Fruit fly (Drosophila melanogaster): Measurements from ENCODE around the gene mei-9.
A peak's percentile ranks its signal among the peaks of the same experiment; 100 is the strongest.

mei-9 gene

dm6 chrX:4323911-4324368 lies 5.3 kb upstream of the mei-9 start (continued):
- TF ChIP-seq CG17186 (GFP tag; optimal IDR thresholded peaks at IDR 0.05) (no peak), CG2889 (GFP tag; IDR thresholded peaks at IDR 0.05) (no peak), corto (GFP tag; optimal IDR thresholded peaks at IDR 0.05) (no peak), Sry-δ (GFP tag; optimal IDR thresholded peaks at IDR 0.05) (no peak), sima (GFP tag; optimal IDR thresholded peaks at IDR 0.05) (no peak), Kr (GFP tag; optimal IDR thresholded peaks at IDR 0.05) (no peak), Meics (GFP tag; optimal IDR thresholded peaks at IDR 0.05) (peak; percentile 83), bowl (GFP tag; IDR thresholded peaks at IDR 0.05) (no peak), Jarid2 (GFP tag; optimal IDR thresholded peaks at IDR 0.05) (peak; percentile 16), CG9437 (GFP tag; optimal IDR thresholded peaks at IDR 0.05) (peak; percentile 57), CG4424 (GFP tag; optimal IDR thresholded peaks at IDR 0.05) (peak; percentile 54), CG10267 (tag; optimal IDR thresholded peaks at IDR 0.05) (peak; percentile 27), ewg (GFP tag; optimal IDR thresholded peaks at IDR 0.05) (peak; percentile 12), dimm (GFP tag; IDR thresholded peaks at IDR 0.05) (0 out of 2 replicates have a peak, but pooled peaks have one; percentile 8), onecut (GFP tag; IDR thresholded peaks at IDR 0.05) (peak; percentile 16; the same call in 1 of the 2 replicates), kay (GFP tag; optimal IDR thresholded peaks at IDR 0.05) (no peak), CG30020 (tag; optimal IDR thresholded peaks at IDR 0.05) (no peak), ind (GFP tag; optimal IDR thresholded peaks at IDR 0.05) (peak; percentile 60), Bteb2 (GFP tag; optimal IDR thresholded peaks at IDR 0.05) (peak; percentile 40), D (optimal IDR thresholded peaks at IDR 0.05) (no peak), D (GFP tag; optimal IDR thresholded peaks at IDR 0.05) (no peak), CG12659 (GFP tag; optimal IDR thresholded peaks at IDR 0.05) (peak; percentile 68), Spps (tag; optimal IDR thresholded peaks at IDR 0.05) (no peak), hbn (GFP tag; IDR thresholded peaks at IDR 0.05; ENCODE audit: partially characterized antibody) (no peak), CG2199 (GFP tag; IDR thresholded peaks at IDR 0.05) (no peak), CG11456 (GFP tag; IDR thresholded peaks at IDR 0.05) (peak; percentile 65), pnt (GFP tag; optimal IDR thresholded peaks at IDR 0.05) (no peak), bsh (GFP tag; optimal IDR thresholded peaks at IDR 0.05) (peak in 1 of 2 experiments; percentile 54), pros (GFP tag; optimal IDR thresholded peaks at IDR 0.05) (no peak), jumu (GFP tag; optimal IDR thresholded peaks at IDR 0.05) (peak; percentile 41), CG3163 (GFP tag; optimal IDR thresholded peaks at IDR 0.05) (no peak), ase (GFP tag; IDR thresholded peaks at IDR 0.05) (0 out of 3 replicates have a peak, but pooled peaks have one; percentile 15), chn (GFP tag; optimal IDR thresholded peaks at IDR 0.05) (no peak), CG7271 (tag; optimal IDR thresholded peaks at IDR 0.05) (no peak), CG11695 (GFP tag; IDR thresholded peaks at IDR 0.05) (peak; percentile 69; the same call in 2 of the 3 replicates), tap (tag; optimal IDR thresholded peaks at IDR 0.05) (peak; percentile 22), al (GFP tag; IDR thresholded peaks at IDR 0.05) (peak; percentile 35; the same call in 1 of the 2 replicates), Deaf1 (tag; optimal IDR thresholded peaks at IDR 0.05) (peak; percentile 34), CG32532 (GFP tag; IDR thresholded peaks at IDR 0.05) (peak; percentile 83), chinmo (GFP tag; IDR thresholded peaks at IDR 0.05; ENCODE audit: partially characterized antibody) (0 out of 4 replicates have a peak, but pooled peaks have one; percentile 16), exex (tag; optimal IDR thresholded peaks at IDR 0.05) (peak; percentile 26), zf30C (GFP tag; optimal IDR thresholded peaks at IDR 0.05) (peak; percentile 39), Rx (GFP tag; IDR thresholded peaks at IDR 0.05) (peak; percentile 35; the same call in 1 of the 2 replicates), CG13894 (tag; optimal IDR thresholded peaks at IDR 0.05) (peak; percentile 14), CG12299 (tag; optimal IDR thresholded peaks at IDR 0.05) (peak; percentile 27), Oli (tag; optimal IDR thresholded peaks at IDR 0.05) (peak; percentile 60), CG7372 (GFP tag; IDR thresholded peaks at IDR 0.05) (peak; percentile 37; the same call in 1 of the 2 replicates), zfh2 (GFP tag; optimal IDR thresholded peaks at IDR 0.05) (peak; percentile 70), CG11247 (GFP tag; IDR thresholded peaks at IDR 0.05) (0 out of 2 replicates have a peak, but pooled peaks have one; percentile 30), crp (GFP tag; optimal IDR thresholded peaks at IDR 0.05) (peak in 1 of 2 experiments; percentile 15)
